Fruit fly (Drosophila melanogaster): ENCODE measurements around the gene TotE.

The TotE gene

DNA sequence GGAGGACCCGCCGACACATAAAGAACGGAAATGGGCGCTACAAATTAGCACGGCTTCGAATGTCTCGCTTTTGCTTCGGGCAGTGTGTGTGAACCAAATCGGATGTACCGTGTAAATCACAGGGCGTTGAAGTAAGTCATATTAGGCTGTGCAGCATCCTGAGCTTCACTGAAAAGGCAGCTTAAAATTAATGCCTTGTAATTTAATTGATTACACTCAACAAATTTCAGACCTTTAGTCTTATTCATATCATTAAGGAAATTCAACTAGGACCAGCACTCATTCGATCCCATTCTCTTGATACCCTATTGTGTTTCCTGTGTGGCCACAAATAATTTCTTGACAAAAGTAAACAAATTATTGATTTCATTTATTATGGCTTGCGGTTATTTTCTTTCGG, 43.4 kb downstream of the TotE start (continued):
- TF ChIP-seq Antp (GFP tag; optimal IDR thresholded peaks at IDR 0.05) (peak; percentile 84), kni (GFP tag; optimal IDR thresholded peaks at IDR 0.05) (no peak), Hand (GFP tag; optimal IDR thresholded peaks at IDR 0.05) (no peak), CG34376 (GFP tag; optimal IDR thresholded peaks at IDR 0.05) (no peak), CG18599 (GFP tag; optimal IDR thresholded peaks at IDR 0.05) (peak; percentile 76), Oaz (GFP tag; IDR thresholded peaks at IDR 0.05) (peak; percentile 67; the same call in 1 of the 2 replicates), so (GFP tag; IDR thresholded peaks at IDR 0.05) (peak; percentile 79), her (GFP tag; optimal IDR thresholded peaks at IDR 0.05) (peak; percentile 34), disco-r (GFP tag; optimal IDR thresholded peaks at IDR 0.05) (peak; percentile 2), lab (GFP tag; optimal IDR thresholded peaks at IDR 0.05) (peak; percentile 84), CG5953 (GFP tag; IDR thresholded peaks at IDR 0.05) (peak; percentile 62), Fer3 (tag; optimal IDR thresholded peaks at IDR 0.05) (peak; percentile 68), Atf-2 (GFP tag; optimal IDR thresholded peaks at IDR 0.05) (peak; percentile 58), Hr78 (GFP tag; optimal IDR thresholded peaks at IDR 0.05) (no peak), NC2α (GFP tag; optimal IDR thresholded peaks at IDR 0.05) (peak; percentile 35), CG7745 (tag; optimal IDR thresholded peaks at IDR 0.05) (no peak), crp (GFP tag; optimal IDR thresholded peaks at IDR 0.05) (no peak), PHDP (tag; optimal IDR thresholded peaks at IDR 0.05) (peak; percentile 50), tx (GFP tag; optimal IDR thresholded peaks at IDR 0.05) (peak; percentile 43), CG9817 (tag; optimal IDR thresholded peaks at IDR 0.05) (peak; percentile 30), rib (GFP tag; IDR thresholded peaks at IDR 0.05) (0 out of 2 replicates have a peak, but pooled peaks have one; percentile 47), CG4328 (GFP tag; optimal IDR thresholded peaks at IDR 0.05) (no peak), CG1233 (GFP tag; optimal IDR thresholded peaks at IDR 0.05) (peak; percentile 69), lilli (GFP tag; optimal IDR thresholded peaks at IDR 0.05) (peak; percentile 71), CG14014 (GFP tag; IDR thresholded peaks at IDR 0.05) (peak; percentile 74), gem (tag; optimal IDR thresholded peaks at IDR 0.05) (peak; percentile 73), Pdp1 (GFP tag; optimal IDR thresholded peaks at IDR 0.05) (peak in 1 of 2 experiments; percentile 80), tap (tag; optimal IDR thresholded peaks at IDR 0.05) (peak; percentile 57), Atf3 (GFP tag; optimal IDR thresholded peaks at IDR 0.05) (no peak), CG13123 (GFP tag; optimal IDR thresholded peaks at IDR 0.05) (no peak), CG3726 (GFP tag; IDR thresholded peaks at IDR 0.05) (peak; percentile 65; the same call in 1 of the 3 replicates), CG31388 (GFP tag; optimal IDR thresholded peaks at IDR 0.05) (no peak), CG43689 (GFP tag; IDR thresholded peaks at IDR 0.05) (peak; percentile 59), CG10543 (GFP tag; optimal IDR thresholded peaks at IDR 0.05) (no peak), CG14667 (GFP tag; IDR thresholded peaks at IDR 0.05) (peak; percentile 83), CG30020 (tag; optimal IDR thresholded peaks at IDR 0.05) (no peak), CG33213 (GFP tag; optimal IDR thresholded peaks at IDR 0.05) (peak; percentile 50), phol (tag; optimal IDR thresholded peaks at IDR 0.05) (peak; percentile 73), CG12104 (GFP tag; optimal IDR thresholded peaks at IDR 0.05) (no peak), Dip3 (GFP tag; optimal IDR thresholded peaks at IDR 0.05) (peak; percentile 10), CG12744 (GFP tag; optimal IDR thresholded peaks at IDR 0.05) (no peak), Doc2 (GFP tag; IDR thresholded peaks at IDR 0.05) (peak; percentile 56; the same call in 1 of the 2 replicates), sd (tag; optimal IDR thresholded peaks at IDR 0.05) (no peak), Opbp (GFP tag; IDR thresholded peaks at IDR 0.05; ENCODE audit: partially characterized antibody) (no peak), Awh (GFP tag; IDR thresholded peaks at IDR 0.05) (peak; percentile 86), Stat92E (GFP tag; optimal IDR thresholded peaks at IDR 0.05) (no peak), CG11696 (GFP tag; IDR thresholded peaks at IDR 0.05) (peak; percentile 61), CG11504 (tag; optimal IDR thresholded peaks at IDR 0.05) (peak; percentile 79), CG14441 (GFP tag; IDR thresholded peaks at IDR 0.05) (peak; percentile 90), bcd (GFP tag; optimal IDR thresholded peaks at IDR 0.05) (peak; percentile 68)

Data from whole organism, embryonic.